Fruit fly (Drosophila melanogaster) Kc167 (cell line): Measurements from ENCODE around the gene CG31441.

Experiments used
- Myc ChIP-seq: fragments of >200 bp; optimal IDR thresholded peaks from 2 replicates; lab custom pipeline; 2017; ENCODE audit warnings: missing external identifiers
- Sin3A ChIP-seq: fragments of >200 bp; optimal IDR thresholded peaks from 2 replicates; lab custom pipeline; 2018; ENCODE audit warnings: missing external identifiers
- h ChIP-seq: fragments of >200 bp; optimal IDR thresholded peaks from 3 replicates; lab custom pipeline; 2018; ENCODE audit warnings: missing external identifiers
- insv ChIP-seq: fragments of >200 bp; optimal IDR thresholded peaks from 3 replicates; lab custom pipeline; 2018; ENCODE audit warnings: missing external identifiers
- psq ChIP-seq: fragments of >200 bp; optimal IDR thresholded peaks from 2 replicates; lab custom pipeline; 2017; ENCODE audit warnings: missing external identifiers
- ttk ChIP-seq: sonication (Bioruptor generic); optimal IDR thresholded peaks from 2 replicates; lab custom pipeline; 2017; ENCODE audit warnings: missing external identifiers

CG31441 gene

DNA sequence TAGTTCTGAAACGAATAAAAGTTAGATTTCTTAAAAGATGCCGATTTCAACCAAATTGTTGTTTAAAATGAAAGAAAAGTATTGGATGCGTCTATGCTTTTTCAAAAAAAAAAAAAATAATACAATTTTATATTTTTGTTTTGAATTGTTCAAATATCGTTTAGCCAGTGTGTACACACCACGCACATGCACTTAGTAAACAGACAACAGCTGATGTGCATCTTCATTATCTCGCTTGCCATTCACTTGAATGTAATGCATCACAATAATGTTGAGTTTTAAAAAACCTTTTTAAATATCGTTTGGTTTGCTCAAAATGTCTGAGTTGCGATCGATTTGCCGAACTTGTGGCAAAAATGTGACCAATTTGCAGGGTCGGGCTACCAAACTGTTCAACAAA lies at the start of gene CG31441:
Gene CG31441 (plus strand): TSS at position 246 of the 400 bp plus-strand sequence.
- TF ChIP-seq insv (lab: Kevin White, UChicago) (no peak), Sin3A (no peak), psq (no peak), ttk (lab: Kevin White, UChicago) (no peak), h (lab: Kevin White, UChicago) (no peak), Myc (no peak)

DNA sequence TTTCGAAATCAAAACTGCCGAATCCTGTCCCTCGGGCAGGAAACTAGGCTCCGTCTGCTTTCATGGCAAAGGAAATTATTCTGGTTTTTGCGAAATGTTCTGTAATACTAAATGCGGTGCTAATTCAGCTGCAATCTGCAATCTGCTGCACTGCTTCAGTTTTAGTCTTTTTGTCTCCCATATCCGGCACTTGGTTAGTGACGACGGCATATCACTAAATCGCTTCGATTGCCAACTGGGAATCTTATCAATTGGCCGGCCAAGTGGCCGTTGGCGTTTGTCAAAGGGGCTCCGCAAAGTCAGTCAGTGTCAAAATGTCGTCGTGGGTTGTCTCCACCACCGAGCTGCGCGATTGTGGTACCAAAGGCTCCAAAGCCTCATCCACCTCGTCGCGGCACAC lies 40.3 kb upstream of the CG31441 start, which contains the start of gene CG18577:
Gene CG18577 (plus strand): TSS at position 301 of the 400 bp plus-strand sequence.
- TF ChIP-seq h (lab: Kevin White, UChicago) (no peak), psq (no peak), ttk (lab: Kevin White, UChicago) (no peak), insv (lab: Kevin White, UChicago) (no peak), Sin3A (no peak), Myc (no peak)

DNA sequence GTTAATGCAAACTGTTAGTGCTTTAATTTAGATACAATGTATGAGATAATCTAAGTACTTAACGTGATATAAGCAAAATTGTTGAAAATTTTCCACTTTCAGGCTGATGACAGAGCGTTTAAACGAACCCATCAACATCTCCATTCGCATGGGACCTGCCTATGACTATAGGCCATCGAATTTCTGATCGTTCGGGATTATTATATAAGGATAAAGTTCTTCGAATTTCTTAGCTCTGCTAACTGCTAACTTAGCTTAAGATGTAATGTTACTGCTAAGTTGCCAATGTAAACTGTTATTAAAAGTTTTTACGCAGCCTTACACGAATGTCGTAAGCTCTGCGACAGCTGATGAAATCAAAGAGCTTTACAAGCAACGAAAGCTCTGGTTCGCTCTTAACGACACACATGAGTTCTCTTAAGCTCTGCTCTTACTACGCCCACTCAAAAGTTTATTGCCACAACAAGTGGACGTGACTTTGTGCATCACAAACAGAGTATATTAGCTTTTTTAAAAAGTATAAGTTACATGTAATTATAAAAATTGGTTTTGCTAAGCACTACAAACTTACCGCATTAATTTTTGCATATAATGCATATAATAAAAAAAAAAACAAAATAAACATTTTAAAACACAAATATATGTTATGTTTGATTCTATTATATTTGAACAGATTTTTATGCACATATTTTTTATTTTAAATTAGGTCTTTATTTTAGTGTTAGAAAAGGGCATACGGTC lies 39.3 kb upstream of the CG31441 start:
- TF ChIP-seq Myc (no peak), insv (lab: Kevin White, UChicago) (no peak), ttk (lab: Kevin White, UChicago) (no peak), h (lab: Kevin White, UChicago) (no peak), psq (no peak), Sin3A (no peak)

DNA sequence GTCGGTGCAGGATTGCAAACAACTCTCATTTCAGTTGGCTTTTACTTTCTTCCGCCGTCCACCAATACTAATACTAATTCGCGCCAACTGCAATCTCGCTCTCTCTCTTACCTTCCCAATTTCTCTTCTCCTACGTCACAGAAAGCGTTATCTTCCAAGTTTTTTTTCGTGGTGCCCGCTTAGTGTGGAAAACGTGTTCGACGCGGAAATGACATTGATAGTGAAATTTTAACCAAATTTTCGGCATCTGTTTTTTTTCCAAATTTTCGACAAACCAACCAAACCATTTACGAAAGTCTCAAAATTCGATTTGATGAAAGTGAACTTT lies 38.7 kb upstream of the CG31441 start, which contains the start of gene cu:
Gene cu (plus strand): TSS at position 204 of the 328 bp plus-strand sequence.
- TF ChIP-seq Myc (no peak), Sin3A (no peak), psq (no peak), insv (lab: Kevin White, UChicago) (no peak), ttk (lab: Kevin White, UChicago) (no peak), h (lab: Kevin White, UChicago) (no peak)

DNA sequence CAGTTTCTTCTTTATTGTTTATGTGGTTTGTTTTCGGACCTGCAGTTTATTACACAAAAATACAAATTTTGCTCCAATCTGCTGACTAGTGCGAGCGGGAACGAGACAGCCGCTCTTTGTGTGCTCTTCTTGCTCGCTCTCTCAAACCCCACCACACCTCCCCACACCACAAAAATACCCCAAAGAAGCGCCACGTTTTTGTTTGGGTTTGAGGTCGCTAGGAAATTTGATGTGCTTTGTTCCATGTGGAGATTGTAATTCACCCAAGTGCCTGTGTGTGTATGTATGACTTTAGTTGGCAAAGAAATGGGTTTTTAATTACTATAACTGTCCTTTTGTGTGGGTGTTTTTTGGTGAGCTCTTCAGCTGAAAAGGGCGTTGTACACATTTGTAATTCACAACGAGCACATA lies 38.0 kb upstream of the CG31441 start:
- TF ChIP-seq ttk (lab: Kevin White, UChicago) (no peak), psq (no peak), Sin3A (no peak), insv (lab: Kevin White, UChicago) (no peak), h (lab: Kevin White, UChicago) (no peak), Myc (no peak)

DNA sequence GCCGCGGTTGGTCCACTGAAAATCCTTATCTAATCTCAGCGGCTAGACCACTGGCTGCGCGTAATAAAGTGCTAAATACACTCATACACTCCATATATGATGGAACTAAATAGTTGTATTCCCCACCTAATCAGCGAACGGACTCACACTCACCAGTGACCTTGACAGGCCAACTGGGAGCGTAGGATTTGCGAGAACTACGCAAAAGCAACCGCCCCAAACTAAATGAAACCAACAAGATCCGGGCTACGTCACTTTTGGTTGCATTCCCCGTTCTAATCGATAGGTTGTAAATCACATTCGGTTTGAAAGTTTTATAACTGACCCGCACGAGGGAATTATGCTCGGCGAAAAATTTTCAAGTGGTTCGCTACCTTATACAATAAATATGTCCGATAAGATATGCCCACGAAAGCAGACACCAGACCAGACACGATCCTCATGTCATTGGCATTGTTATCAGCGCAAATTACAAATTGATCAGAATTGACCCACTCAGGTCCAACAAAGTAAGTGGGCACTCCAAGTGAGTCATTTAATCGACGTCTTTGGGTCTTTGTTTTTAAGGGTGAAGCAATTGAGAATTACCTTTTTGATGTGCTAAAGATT lies 36.8 kb upstream of the CG31441 start:
- TF ChIP-seq Sin3A (no peak), Myc (no peak), ttk (lab: Kevin White, UChicago) (no peak), insv (lab: Kevin White, UChicago) (no peak), h (lab: Kevin White, UChicago) (no peak), psq (no peak)

DNA sequence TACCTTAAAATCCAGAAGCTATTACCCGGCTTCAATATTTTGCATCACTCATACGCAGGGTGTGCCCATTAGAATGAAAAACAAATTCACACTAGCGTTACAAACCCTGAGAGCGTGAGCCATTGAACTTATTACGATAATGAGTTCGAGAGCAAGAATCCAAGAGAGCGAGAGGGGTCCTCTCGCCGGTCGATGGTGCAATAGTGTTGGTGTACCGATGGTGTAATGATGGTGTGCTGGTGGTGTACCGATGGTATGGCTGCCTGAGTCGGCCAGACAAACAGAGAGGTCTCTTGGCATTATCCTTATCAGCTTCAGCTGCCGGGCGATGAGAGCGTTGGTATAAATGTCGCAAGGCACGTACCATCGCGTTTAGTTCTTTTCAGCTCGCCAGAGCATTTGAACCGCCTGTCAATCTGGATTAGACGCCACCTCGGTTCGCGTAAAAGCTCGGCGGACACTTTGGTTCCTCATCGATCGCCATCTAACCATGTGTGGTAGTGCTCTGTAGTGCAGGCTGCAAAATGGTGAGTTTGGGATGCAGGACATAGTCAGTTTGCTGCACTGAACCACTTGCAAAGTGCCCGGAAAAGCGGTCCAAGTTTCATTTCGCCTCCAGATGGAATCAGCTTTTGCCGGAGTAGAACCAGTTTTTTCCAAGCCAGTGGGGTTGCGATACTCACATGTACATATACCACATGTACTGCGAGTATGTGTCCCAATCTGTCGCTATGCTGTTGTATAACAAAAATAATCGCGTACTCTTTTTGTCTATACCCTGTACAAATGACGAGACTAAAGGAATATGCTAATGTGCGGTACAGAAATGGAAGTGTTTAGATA lies 35.8 kb upstream of the CG31441 start:
- TF ChIP-seq Myc (no peak), psq (no peak)

DNA sequence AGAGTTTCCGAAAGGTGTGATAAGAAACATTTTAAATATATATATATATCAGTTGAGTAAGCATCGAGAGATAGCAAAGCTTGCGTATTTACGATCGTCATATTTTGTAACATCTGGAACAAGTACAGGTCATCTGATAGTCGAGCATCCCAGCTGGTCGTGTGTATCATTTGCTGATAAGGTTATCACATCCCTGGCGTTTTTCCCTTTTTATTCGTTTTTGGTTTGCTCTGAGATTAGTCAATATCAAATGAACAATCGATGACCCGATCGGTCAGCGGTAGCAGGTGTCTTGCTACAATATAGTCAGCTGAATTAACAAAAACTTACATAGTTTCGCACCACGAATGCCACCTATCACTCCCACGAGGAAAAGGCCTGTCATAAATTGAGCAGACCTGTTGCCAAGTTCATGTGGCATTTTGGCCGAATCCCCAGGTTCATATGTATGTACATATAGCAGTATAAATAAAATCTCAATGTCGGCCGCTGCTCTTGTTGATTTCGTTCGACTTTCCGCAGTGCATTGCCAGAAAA lies 35.1 kb upstream of the CG31441 start:
- TF ChIP-seq insv (lab: Kevin White, UChicago) (no peak), Myc (no peak), ttk (lab: Kevin White, UChicago) (no peak), psq (no peak), h (lab: Kevin White, UChicago) (no peak)

DNA sequence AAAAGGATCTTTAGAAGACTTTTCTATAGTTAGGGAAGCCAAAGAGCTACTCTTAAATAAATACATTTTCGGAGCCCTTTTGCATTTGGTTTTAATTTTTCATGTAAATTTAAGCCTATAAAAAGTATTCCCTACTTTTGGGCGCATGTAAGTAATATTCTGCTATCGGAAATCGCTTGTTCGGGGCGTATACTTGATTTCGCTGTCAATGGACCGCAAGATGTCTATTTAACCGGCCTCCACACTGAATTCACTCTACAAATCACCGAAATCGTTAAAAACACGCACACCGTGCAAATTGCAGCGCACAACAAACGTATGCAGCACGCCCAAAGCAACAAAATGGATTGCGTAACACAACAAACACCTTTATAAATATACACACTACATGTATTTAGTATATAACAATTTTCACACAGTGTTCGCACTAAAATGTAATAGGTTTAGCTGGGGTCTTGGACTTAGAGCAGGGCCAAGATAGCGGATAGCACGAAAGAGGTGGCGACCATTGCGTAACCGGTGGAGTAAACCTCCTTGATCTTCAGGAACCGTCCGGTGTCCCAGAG lies 27.2 kb upstream of the CG31441 start:
- TF ChIP-seq h (lab: Kevin White, UChicago) (no peak), Myc (no peak), ttk (lab: Kevin White, UChicago) (no peak), Sin3A (no peak), insv (lab: Kevin White, UChicago) (no peak), psq (no peak)

DNA sequence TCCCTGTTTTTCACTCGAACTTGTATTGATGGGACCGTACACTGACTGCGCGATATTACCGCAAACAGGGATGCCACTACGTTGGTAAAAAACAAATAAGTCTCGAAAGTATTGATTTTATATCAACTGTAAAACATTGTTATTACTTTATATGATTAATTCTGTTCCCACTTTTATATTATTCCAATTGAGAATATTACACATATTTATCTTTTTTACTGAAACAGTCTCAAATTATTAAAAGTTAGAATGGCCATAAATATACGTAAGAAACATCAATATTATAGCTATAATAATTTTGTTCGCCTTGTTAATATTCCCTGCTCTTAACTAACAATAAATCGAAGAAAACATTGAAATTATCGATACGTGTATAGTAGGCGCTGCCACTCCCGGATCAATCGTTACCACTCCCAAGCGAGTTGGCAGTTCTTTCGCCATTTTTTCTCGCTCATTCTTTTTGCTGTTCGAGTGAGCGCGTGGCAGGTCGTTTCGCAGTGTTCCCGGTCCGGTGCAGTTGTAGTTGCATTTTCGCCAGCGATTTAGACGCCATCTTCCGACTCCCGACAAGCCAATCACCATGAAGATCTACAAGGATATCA lies 26.2 kb upstream of the CG31441 start, which contains the start of the genes SdhC and Tctp:
Gene SdhC (minus strand): TSS at position 49 of the 602 bp plus-strand sequence.
Gene Tctp (plus strand): TSS at position 447 of the 602 bp plus-strand sequence.
- TF ChIP-seq ttk (lab: Kevin White, UChicago): no peak
- TF ChIP-seq psq: no peak
- TF ChIP-seq h (lab: Kevin White, UChicago): no peak
- no peak for TF ChIP-seq insv (lab: Kevin White, UChicago)
- TF ChIP-seq Myc: no peak
- TF ChIP-seq Sin3A: no peak

DNA sequence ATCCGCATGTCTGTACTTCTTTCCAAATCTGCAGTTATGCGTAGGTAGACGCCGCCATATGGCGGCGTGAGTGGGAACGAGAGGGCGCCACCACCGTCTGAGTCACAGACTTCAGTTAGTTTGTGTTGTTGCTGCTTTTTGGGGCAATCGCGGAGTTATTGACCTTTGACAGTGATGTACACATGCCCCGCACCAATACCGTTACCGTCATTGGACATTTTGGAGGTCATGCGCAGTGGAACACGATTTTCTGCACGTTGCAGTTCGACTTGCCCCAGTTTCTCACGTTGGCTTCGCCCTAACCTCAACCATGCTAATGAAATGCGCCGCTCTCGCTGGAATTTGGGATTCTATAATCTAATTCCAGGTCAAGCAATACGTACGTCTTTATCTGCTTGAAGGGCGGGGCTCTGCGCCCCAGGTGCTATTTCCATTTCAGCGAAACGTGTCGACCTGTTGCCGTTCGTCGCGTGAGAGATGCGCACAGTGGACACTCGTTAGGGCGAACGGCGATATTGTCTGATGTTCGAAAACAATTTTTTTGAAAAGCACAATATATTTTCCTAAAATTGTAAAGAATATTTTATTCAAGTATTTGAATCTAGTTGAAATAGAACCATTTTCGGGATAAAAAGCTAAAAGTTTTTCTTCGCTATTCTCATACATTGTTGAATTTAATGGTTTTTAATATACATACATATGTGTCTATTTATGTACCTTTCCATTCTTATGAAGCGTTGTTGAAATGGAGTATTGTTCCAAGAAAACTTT lies 24.6 kb upstream of the CG31441 start:
- TF ChIP-seq Sin3A (no peak), insv (lab: Kevin White, UChicago) (no peak), ttk (lab: Kevin White, UChicago) (no peak), h (lab: Kevin White, UChicago) (no peak), psq (no peak), Myc (no peak)
